Fruit fly (Drosophila melanogaster): ENCODE results near the gene shv.

DNA sequence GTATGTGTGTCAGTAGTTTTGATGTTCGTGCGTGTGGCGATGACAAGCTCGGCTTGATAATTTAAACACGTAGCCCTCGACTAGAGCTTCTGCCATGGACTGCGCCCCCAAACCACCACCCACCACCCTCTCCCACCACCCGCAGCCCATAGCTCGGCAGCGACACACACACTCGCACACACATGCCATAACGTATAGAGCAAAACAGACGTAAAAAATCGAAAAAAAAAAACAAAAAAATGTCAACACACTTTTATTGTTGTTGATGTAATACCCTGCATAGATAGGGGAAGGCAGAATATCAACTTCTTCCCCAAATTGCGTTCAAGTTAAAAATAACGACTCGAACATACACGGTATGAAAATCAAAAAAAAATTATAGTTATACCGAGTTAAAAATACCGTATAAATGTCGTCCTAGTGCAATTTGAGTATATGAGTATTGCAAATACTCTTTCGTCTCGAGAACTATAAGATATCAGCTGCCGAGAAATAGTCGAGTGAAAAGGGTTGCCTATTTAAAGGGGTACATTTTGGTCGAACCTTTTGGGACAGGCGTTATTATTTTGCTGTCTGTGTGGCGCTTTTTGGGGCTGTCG, 17.5 kb downstream of the shv start:
- TF ChIP-seq psq (optimal IDR thresholded peaks at IDR 0.05) (no peak), h (optimal IDR thresholded peaks at IDR 0.05) (no peak), Sin3A (optimal IDR thresholded peaks at IDR 0.05) (no peak), Myc (optimal IDR thresholded peaks at IDR 0.05) (no peak), ttk (optimal IDR thresholded peaks at IDR 0.05) (no peak)
